Worm (Caenorhabditis elegans): ENCODE measurements around the gene Y116A8C.43.

DNA sequence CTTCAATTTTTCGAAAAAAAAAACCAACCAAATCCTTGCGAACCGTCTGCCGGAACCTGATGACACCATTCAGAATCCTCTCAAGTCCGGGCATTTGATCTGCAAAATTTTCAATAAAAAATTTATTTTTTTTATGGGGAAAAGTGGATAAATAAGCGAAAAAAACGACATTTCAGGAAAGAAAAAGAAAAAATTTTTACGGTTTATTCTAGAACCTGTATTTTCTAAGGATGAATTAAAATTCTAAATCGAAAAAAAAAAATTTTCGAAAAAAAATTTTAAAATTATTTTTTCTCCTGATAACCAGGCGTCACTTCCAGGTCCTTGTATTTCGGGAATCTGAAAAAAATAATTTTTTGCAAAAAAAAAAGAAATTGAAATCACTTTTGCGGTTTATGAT, 11.5 kb downstream of the Y116A8C.43 start, which contains the start of gene bca-2:
- no peak for TF ChIP-seq lin-13 (GFP tag; optimal IDR thresholded peaks at IDR 0.05)
- TF ChIP-seq ztf-4 (tag; optimal IDR thresholded peaks at IDR 0.05), result no peak
- no peak for TF ChIP-seq ztf-11 (tag; optimal IDR thresholded peaks at IDR 0.05)
- no peak for TF ChIP-seq nhr-11 (tag; optimal IDR thresholded peaks at IDR 0.05)
- TF ChIP-seq ama-1 (optimal IDR thresholded peaks at IDR 0.05), result no peak
- no peak for TF ChIP-seq nhr-77 (tag; optimal IDR thresholded peaks at IDR 0.05)
- TF ChIP-seq nhr-237 (tag; optimal IDR thresholded peaks at IDR 0.05), result no peak
- no peak for TF ChIP-seq alr-1 (tag; optimal IDR thresholded peaks at IDR 0.05)
- TF ChIP-seq ztf-1 (GFP tag; conservative IDR thresholded peaks at IDR 0.05), result no peak
